Worm (Caenorhabditis elegans): ENCODE results near the gene C07H6.9.

The C07H6.9 gene

DNA sequence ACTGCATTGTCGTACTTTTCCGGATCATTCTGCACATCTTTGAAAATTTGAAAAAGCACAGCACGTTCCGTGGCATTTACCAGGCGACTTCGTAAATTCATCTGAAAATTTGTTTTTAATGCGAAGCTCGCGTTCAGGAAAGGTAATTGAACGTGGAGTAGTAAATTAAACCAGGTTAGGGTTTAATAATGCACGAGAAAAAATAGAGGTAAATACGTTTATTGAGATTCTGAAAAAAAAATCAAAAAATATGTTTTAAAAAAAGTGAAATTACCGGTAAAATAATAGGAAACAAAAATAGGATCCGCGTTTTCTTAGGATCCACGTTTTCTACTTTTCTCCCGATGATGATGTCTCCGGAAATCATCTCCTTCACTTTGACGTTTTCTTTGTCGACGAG, 19.2 kb upstream of the C07H6.9 start, which contains the start of gene clk-2:
Gene clk-2, minus strand, starts transcription at position 101 of the 400 bp plus-strand sequence.
- TF ChIP-seq skn-1 (tag; optimal IDR thresholded peaks at IDR 0.05) (no peak), unc-30 (tag; optimal IDR thresholded peaks at IDR 0.05) (no peak), dpl-1 (GFP tag; optimal IDR thresholded peaks at IDR 0.05) (no peak), fkh-10 (GFP tag; optimal IDR thresholded peaks at IDR 0.05) (no peak), efl-1 (optimal IDR thresholded peaks at IDR 0.05) (no peak), efl-1 (GFP tag; optimal IDR thresholded peaks at IDR 0.05 in 1 of 2) (no peak), C34B4.2 (tag; optimal IDR thresholded peaks at IDR 0.05) (no peak), lin-13 (GFP tag; optimal IDR thresholded peaks at IDR 0.05) (no peak)

DNA sequence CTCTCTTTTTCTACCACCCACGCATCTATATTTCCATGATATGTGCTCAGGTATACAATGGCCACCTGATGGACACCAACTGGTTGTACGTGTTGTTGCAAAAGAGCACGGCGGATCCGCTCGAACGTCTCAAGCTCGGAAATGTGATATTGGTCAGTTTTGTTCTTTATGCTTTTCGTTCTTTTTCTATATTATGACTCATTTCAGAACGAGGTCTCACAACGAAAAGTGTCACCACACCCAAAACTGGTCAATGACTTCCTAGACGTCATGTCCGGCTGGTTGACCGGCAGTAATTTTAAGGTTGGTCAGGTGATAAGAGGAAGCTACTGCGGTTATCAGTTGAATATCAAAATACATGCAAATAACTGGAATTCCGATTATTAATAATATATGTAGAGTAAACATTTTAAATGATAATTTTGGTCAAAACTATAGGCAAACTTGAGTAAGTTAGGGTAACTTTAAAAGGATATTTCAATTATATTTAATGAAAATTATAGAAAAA, 8.9 kb upstream of the C07H6.9 start, which contains the start of gene cls-1:
Gene cls-1, plus strand, starts transcription at position 51 of the 508 bp plus-strand sequence.
- TF ChIP-seq mep-1 (tag; optimal IDR thresholded peaks at IDR 0.05) (no peak), nhr-11 (tag; optimal IDR thresholded peaks at IDR 0.05) (no peak), isw-1 (GFP tag; IDR thresholded peaks at IDR 0.05) (no peak), xbp-1 (tag; optimal IDR thresholded peaks at IDR 0.05) (no peak), nhr-12 (tag; optimal IDR thresholded peaks at IDR 0.05) (no peak), C04F5.9 (tag; optimal IDR thresholded peaks at IDR 0.05) (no peak), grh-1 (GFP tag; IDR thresholded peaks at IDR 0.05) (no peak), blmp-1 (tag; optimal IDR thresholded peaks at IDR 0.05) (no peak), sptf-1 (tag; optimal IDR thresholded peaks at IDR 0.05) (no peak), nhr-76 (tag; optimal IDR thresholded peaks at IDR 0.05) (no peak), ceh-8 (GFP tag; optimal IDR thresholded peaks at IDR 0.05) (no peak), elt-2 (tag; optimal IDR thresholded peaks at IDR 0.05) (no peak)

DNA sequence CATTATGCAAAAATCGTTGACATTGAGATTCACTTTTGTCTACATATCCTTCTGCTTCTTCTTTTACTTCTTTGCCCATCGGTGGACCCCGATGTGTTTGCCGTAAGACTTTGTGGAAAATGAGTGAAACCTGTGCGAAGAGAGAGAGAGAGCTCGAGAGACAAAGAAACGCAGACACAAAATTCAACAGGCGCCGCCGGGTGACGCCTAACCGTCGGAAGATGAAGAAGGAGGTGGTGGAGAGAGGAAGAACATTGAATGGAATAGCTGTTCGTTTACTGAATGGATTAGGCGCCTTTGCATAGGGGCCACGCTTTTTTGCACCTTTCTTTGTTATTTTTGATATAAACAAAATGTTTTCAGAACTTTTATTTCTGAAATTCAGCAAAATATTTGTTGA, 7.7 kb upstream of the C07H6.9 start:
- no peak for TF ChIP-seq ets-5 (GFP tag; IDR thresholded peaks at IDR 0.05)
- TF ChIP-seq blmp-1 (tag; optimal IDR thresholded peaks at IDR 0.05) = peak; percentile 72

DNA sequence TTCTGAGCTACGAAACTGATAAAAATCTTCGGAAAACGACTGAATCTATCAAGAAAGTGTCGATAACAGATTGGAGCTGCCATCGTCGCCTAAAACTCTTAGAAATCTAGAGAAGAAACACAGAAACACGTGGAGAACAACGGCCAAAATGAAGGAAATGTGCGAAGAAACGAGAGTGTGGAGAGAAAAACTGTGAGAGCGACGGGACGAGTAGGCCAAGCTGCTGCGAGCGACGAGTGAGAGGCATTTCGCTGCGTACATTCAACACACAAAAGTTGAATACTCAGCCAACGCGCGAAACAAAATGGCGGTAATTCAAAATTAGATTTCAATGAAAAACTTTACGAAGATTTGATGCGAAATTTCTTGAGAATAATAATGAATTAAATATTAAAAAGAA, 925 bp downstream of the C07H6.9 start:
- TF ChIP-seq rnt-1 (tag; optimal IDR thresholded peaks at IDR 0.05) (peak; percentile 86), mab-9 (GFP tag; IDR thresholded peaks at IDR 0.05) (peak; percentile 63; the same call in 1 of the 2 replicates), lin-15B (tag; optimal IDR thresholded peaks at IDR 0.05) (peak; percentile 95), ceh-82 (tag; optimal IDR thresholded peaks at IDR 0.05) (peak; percentile 71 to 86 (median 75)), unc-98 (GFP tag; IDR thresholded peaks at IDR 0.05) (no peak), fkh-8 (tag; optimal IDR thresholded peaks at IDR 0.05) (peak; percentile 85), hpl-2 (GFP tag; optimal IDR thresholded peaks at IDR 0.05) (no peak), ceh-90 (tag; optimal IDR thresholded peaks at IDR 0.05) (no peak), elt-3 (tag; optimal IDR thresholded peaks at IDR 0.05) (peak in 3 of 6 experiments; percentile 53 to 63 (median 56)), tbx-2 (tag; optimal IDR thresholded peaks at IDR 0.05) (peak; percentile 82), unc-62 (GFP tag; optimal IDR thresholded peaks at IDR 0.05) (no peak), ets-5 (GFP tag; IDR thresholded peaks at IDR 0.05) (no peak), mef-2 (tag; optimal IDR thresholded peaks at IDR 0.05) (no peak), nhr-90 (tag; optimal IDR thresholded peaks at IDR 0.05; ENCODE audit: poor library complexity) (peak; percentile 78), nhr-28 (tag; optimal IDR thresholded peaks at IDR 0.05) (no peak), fkh-4 (tag; optimal IDR thresholded peaks at IDR 0.05; ENCODE audit: borderline replicate concordance) (peak; percentile 35), ama-1 (optimal IDR thresholded peaks at IDR 0.05) (no peak), lin-13 (GFP tag; optimal IDR thresholded peaks at IDR 0.05) (peak; percentile 99), Y116A8C.19 (tag; optimal IDR thresholded peaks at IDR 0.05; ENCODE audit: borderline replicate concordance) (no peak), xbp-1 (tag; optimal IDR thresholded peaks at IDR 0.05) (peak; percentile 83), efl-3 (GFP tag; optimal IDR thresholded peaks at IDR 0.05) (no peak), ceh-63 (GFP tag; optimal IDR thresholded peaks at IDR 0.05) (no peak), unc-30 (tag; optimal IDR thresholded peaks at IDR 0.05) (no peak), ceh-88 (GFP tag; IDR thresholded peaks at IDR 0.05) (peak; percentile 51; the same call in 1 of the 2 replicates), lir-3 (tag; optimal IDR thresholded peaks at IDR 0.05; ENCODE audit: poor library complexity) (peak; percentile 70), unc-130 (tag; optimal IDR thresholded peaks at IDR 0.05) (peak; percentile 59), C16A3.4 (tag; optimal IDR thresholded peaks at IDR 0.05) (peak; percentile 85), nhr-11 (tag; optimal IDR thresholded peaks at IDR 0.05) (peak; percentile 63), irx-1 (tag; optimal IDR thresholded peaks at IDR 0.05) (peak; percentile 30), nhr-77 (tag; optimal IDR thresholded peaks at IDR 0.05) (peak; percentile 79), C04F5.9 (tag; optimal IDR thresholded peaks at IDR 0.05) (peak; percentile 63), nhr-84 (tag; optimal IDR thresholded peaks at IDR 0.05) (no peak), lin-39 (tag; optimal IDR thresholded peaks at IDR 0.05) (peak; percentile 73)
